Worm (Caenorhabditis elegans): ENCODE data around the gene F53F1.3.

Gene F53F1.3

DNA sequence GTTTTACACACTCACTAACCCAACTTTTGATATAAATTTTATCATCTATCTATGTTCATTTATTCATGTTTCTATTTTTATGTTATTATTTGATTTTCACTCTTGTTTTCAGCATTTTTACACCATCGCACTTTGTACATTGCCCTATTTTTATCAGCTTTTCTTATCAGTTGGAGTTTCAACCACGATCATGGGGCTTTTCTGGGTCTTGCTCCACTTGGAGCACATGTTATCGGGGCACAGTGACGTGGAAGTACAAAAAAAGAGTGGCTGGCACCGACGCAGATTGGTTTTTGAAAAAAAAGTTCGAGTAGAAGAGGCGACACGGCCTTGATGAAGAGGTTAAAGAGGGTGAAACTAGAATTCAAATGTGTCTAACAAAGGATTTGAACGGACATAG, 30.9 kb upstream of the F53F1.3 start (continued):
- no peak for TF ChIP-seq nhr-27 (tag; optimal IDR thresholded peaks at IDR 0.05)
- TF ChIP-seq tbp1 (GFP tag; optimal IDR thresholded peaks at IDR 0.05): no peak
- TF ChIP-seq ceh-27 (GFP tag; optimal IDR thresholded peaks at IDR 0.05): no peak
- peak; percentile 91 for TF ChIP-seq nhr-80 (tag; optimal IDR thresholded peaks at IDR 0.05)
- no peak for TF ChIP-seq unc-130 (GFP tag; optimal IDR thresholded peaks at IDR 0.05)
- no peak for TF ChIP-seq Y53F4B.3 (GFP tag; IDR thresholded peaks at IDR 0.05)
- TF ChIP-seq tlf-1 (GFP tag; optimal IDR thresholded peaks at IDR 0.05): no peak
- no peak for TF ChIP-seq egl-44 (GFP tag; IDR thresholded peaks at IDR 0.05)
- TF ChIP-seq ceh-100 (GFP tag; IDR thresholded peaks at IDR 0.05): no peak
- no peak for TF ChIP-seq F33H1.4 (GFP tag; IDR thresholded peaks at IDR 0.05)
- TF ChIP-seq Y67H2A.10 (GFP tag; conservative IDR thresholded peaks at IDR 0.05): no peak
- 0 out of 2 replicates have a peak, but pooled peaks have one; percentile 24 for TF ChIP-seq dox-1 (GFP tag; IDR thresholded peaks at IDR 0.05)
- TF ChIP-seq bed-2 (GFP tag; IDR thresholded peaks at IDR 0.05): no peak
- TF ChIP-seq F57C9.4 (tag; optimal IDR thresholded peaks at IDR 0.05): no peak
- TF ChIP-seq dpl-1 (GFP tag; optimal IDR thresholded peaks at IDR 0.05): no peak
- TF ChIP-seq unc-62 (GFP tag; optimal IDR thresholded peaks at IDR 0.05): no peak
- TF ChIP-seq fkh-3 (tag; optimal IDR thresholded peaks at IDR 0.05): no peak
- no peak for TF ChIP-seq dpff-1 (tag; optimal IDR thresholded peaks at IDR 0.05)
- TF ChIP-seq die-1 (tag; optimal IDR thresholded peaks at IDR 0.05): no peak
- no peak for TF ChIP-seq sea-2 (GFP tag; IDR thresholded peaks at IDR 0.05)
- no peak for TF ChIP-seq Y79H2A.3 (GFP tag; conservative IDR thresholded peaks at IDR 0.05)
- TF ChIP-seq D2030.7 (GFP tag; IDR thresholded peaks at IDR 0.05): no peak
- no peak for TF ChIP-seq ceh-58 (GFP tag; IDR thresholded peaks at IDR 0.05)
- no peak for TF ChIP-seq rpc-1 (optimal IDR thresholded peaks at IDR 0.05)
- TF ChIP-seq rpc-1 (tag; optimal IDR thresholded peaks at IDR 0.05): no peak
- TF ChIP-seq gei-17 (GFP tag; optimal IDR thresholded peaks at IDR 0.05): no peak
- TF ChIP-seq F37B4.10 (GFP tag; IDR thresholded peaks at IDR 0.05): no peak
- TF ChIP-seq mel-28 (tag; optimal IDR thresholded peaks at IDR 0.05; ENCODE audit: borderline replicate concordance): no peak
- no peak for TF ChIP-seq F49E8.2 (tag; optimal IDR thresholded peaks at IDR 0.05; ENCODE audit: insufficient read depth)
- no peak for TF ChIP-seq snpc-4 (GFP tag; optimal IDR thresholded peaks at IDR 0.05)
- peak in 1 of 4 experiments; percentile 9 for TF ChIP-seq snpc-4 (tag; optimal IDR thresholded peaks at IDR 0.05)
- TF ChIP-seq F52B5.7 (tag; optimal IDR thresholded peaks at IDR 0.05): no peak
- TF ChIP-seq zfh-2 (GFP tag; conservative IDR thresholded peaks at IDR 0.05): no peak
- TF ChIP-seq xnd-1 (tag; optimal IDR thresholded peaks at IDR 0.05): no peak
- TF ChIP-seq let-607 (tag; optimal IDR thresholded peaks at IDR 0.05): peak; percentile 79 to 91
- no peak for TF ChIP-seq madf-10 (tag; optimal IDR thresholded peaks at IDR 0.05)
- no peak for TF ChIP-seq egl-18 (GFP tag; IDR thresholded peaks at IDR 0.05)
- no peak for TF ChIP-seq rcor-1 (GFP tag; IDR thresholded peaks at IDR 0.05)
- no peak for TF ChIP-seq B0336.3 (GFP tag; IDR thresholded peaks at IDR 0.05)
- TF ChIP-seq hmg-1.2 (GFP tag; IDR thresholded peaks at IDR 0.05): no peak
- TF ChIP-seq lin-54 (GFP tag; optimal IDR thresholded peaks at IDR 0.05): no peak
- no peak for TF ChIP-seq efl-1 (GFP tag; optimal IDR thresholded peaks at IDR 0.05)

ce11 chrV:13380178-13380577, 27.9 kb upstream of the F53F1.3 start, which contains the start of gene ifbp-1:
ifbp-1 (minus strand) TSS chrV:13380262.
- TF ChIP-seq Y67H2A.10 (GFP tag; conservative IDR thresholded peaks at IDR 0.05): no peak
- TF ChIP-seq F49E8.2 (tag; optimal IDR thresholded peaks at IDR 0.05; ENCODE audit: insufficient read depth): no peak
- TF ChIP-seq die-1 (tag; optimal IDR thresholded peaks at IDR 0.05): no peak
- no peak for TF ChIP-seq attf-6 (GFP tag; IDR thresholded peaks at IDR 0.05)
- no peak for TF ChIP-seq ekl-4 (GFP tag; IDR thresholded peaks at IDR 0.05)
- TF ChIP-seq nfya-1 (tag; optimal IDR thresholded peaks at IDR 0.05; ENCODE audit: borderline replicate concordance, insufficient read depth): no peak
- peak; percentile 60; the same call in 1 of the 2 replicates for TF ChIP-seq lin-26 (GFP tag; IDR thresholded peaks at IDR 0.05)
- TF ChIP-seq hlh-26 (GFP tag; conservative IDR thresholded peaks at IDR 0.05): no peak
- TF ChIP-seq madf-3 (GFP tag; IDR thresholded peaks at IDR 0.05): no peak
- no peak for TF ChIP-seq nfya-2 (GFP tag; IDR thresholded peaks at IDR 0.05)
- TF ChIP-seq ceh-91 (GFP tag; IDR thresholded peaks at IDR 0.05): no peak
- no peak for TF ChIP-seq unc-62 (GFP tag; optimal IDR thresholded peaks at IDR 0.05)
- no peak for TF ChIP-seq snpc-1.1 (tag; optimal IDR thresholded peaks at IDR 0.05; ENCODE audit: insufficient read depth)
- TF ChIP-seq madf-10 (tag; optimal IDR thresholded peaks at IDR 0.05): no peak

All from whole organism, young adult.